Fruit fly (Drosophila melanogaster) Kc167 (cell line): ENCODE measurements around the gene CG31698.

ENCODE experiments used
- Myc ChIP-seq: fragments of >200 bp; optimal IDR thresholded peaks from 2 replicates; lab custom pipeline; 2017; ENCODE audit warnings: missing external identifiers
- h ChIP-seq: fragments of >200 bp; optimal IDR thresholded peaks from 3 replicates; lab custom pipeline; 2018; ENCODE audit warnings: missing external identifiers
- insv ChIP-seq: fragments of >200 bp; optimal IDR thresholded peaks from 3 replicates; lab custom pipeline; 2018; ENCODE audit warnings: missing external identifiers
- psq ChIP-seq: fragments of >200 bp; optimal IDR thresholded peaks from 2 replicates; lab custom pipeline; 2017; ENCODE audit warnings: missing external identifiers

DNA sequence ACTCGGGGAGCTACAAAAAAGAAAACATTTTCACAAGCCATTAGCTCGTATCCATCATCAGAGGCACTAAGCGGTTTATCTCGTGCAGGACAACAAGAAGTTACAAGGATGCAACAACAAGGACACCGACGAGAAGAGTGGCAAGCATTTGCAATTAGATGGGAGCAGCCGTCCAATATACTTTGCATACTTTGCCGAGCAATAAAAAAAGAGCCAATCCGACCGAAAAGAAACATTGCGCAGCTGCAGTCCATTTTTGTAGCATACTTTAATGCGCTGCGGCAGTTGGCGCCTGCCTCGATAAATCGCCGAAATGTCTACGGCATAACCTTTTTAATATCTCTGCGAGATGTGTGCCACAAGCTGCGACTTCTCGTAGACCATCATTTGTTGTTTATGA is 42.0 kb downstream of the CG31698 start:
- TF ChIP-seq h (lab: Kevin White, UChicago) (no peak), Myc (no peak), insv (lab: Kevin White, UChicago) (no peak), psq (lab: Kevin White, UChicago) (no peak)
